Worm (Caenorhabditis elegans) whole organism, mixed stage, embryonic: Measurements from ENCODE around the gene K10C2.6.

ENCODE experiments used
- M03D4.4 ChIP-seq: sonication (generic microtip); optimal IDR thresholded peaks from 2 replicates; lab custom pipeline; 2017; ENCODE audit warnings: mild to moderate bottlenecking, missing genetic modification characterization, missing compliant biosample characterization
- bed-3 ChIP-seq: fragments of 200-800 bp; sonication (Bioruptor generic); optimal IDR thresholded peaks from 3 replicates; lab custom pipeline; 2018; ENCODE audit warnings: mild to moderate bottlenecking, missing genetic modification characterization, moderate library complexity, missing compliant biosample characterization
- blmp-1 ChIP-seq: fragments of 150-350 bp; optimal IDR thresholded peaks from 2 replicates; lab custom pipeline; 2014; ENCODE audit warnings: missing biosample characterization, missing genetic modification characterization
- ceh-39 ChIP-seq: fragments of 150-350 bp; optimal IDR thresholded peaks from 2 replicates; lab custom pipeline; 2014; ENCODE audit warnings: missing biosample characterization, missing genetic modification characterization
- ceh-43 ChIP-seq: fragments of 200-800 bp; sonication (Bioruptor generic); optimal IDR thresholded peaks from 2 replicates; lab custom pipeline; 2018; ENCODE audit warnings: mild to moderate bottlenecking, missing genetic modification characterization, moderate library complexity, missing compliant biosample characterization
- ceh-83 ChIP-seq: fragments of 200-800 bp; sonication (Bioruptor generic); optimal IDR thresholded peaks from 2 replicates; lab custom pipeline; 2018; ENCODE audit warnings: mild to moderate bottlenecking, missing genetic modification characterization, missing compliant biosample characterization
- ces-1 ChIP-seq: fragments of 150-350 bp; optimal IDR thresholded peaks from 2 replicates; lab custom pipeline; 2014; ENCODE audit warnings: missing biosample characterization, missing genetic modification reagents, missing genetic modification characterization
- cnd-1 ChIP-seq: fragments of 200-800 bp; sonication (Bioruptor generic); optimal IDR thresholded peaks from 2 replicates; lab custom pipeline; 2018; ENCODE audit warnings: mild to moderate bottlenecking, missing genetic modification characterization, missing compliant biosample characterization
- drap-1 ChIP-seq: fragments of 200-800 bp; sonication (Bioruptor generic); optimal IDR thresholded peaks from 3 replicates; lab custom pipeline; 2018; ENCODE audit warnings: mild to moderate bottlenecking, missing genetic modification characterization, missing compliant biosample characterization
- elt-3 ChIP-seq: fragments of 150-350 bp; optimal IDR thresholded peaks from 2 replicates; lab custom pipeline; 2014; ENCODE audit warnings: missing biosample characterization, missing genetic modification characterization
- flh-1 ChIP-seq: fragments of 200-800 bp; sonication (Bioruptor generic); optimal IDR thresholded peaks from 2 replicates; lab custom pipeline; 2018; ENCODE audit warnings: mild to moderate bottlenecking, missing genetic modification characterization, moderate library complexity, missing compliant biosample characterization
- ham-2 ChIP-seq: fragments of 200-800 bp; sonication (Bioruptor generic); optimal IDR thresholded peaks from 2 replicates; lab custom pipeline; 2018; ENCODE audit warnings: mild to moderate bottlenecking, missing genetic modification characterization, missing compliant biosample characterization
- hlh-1 ChIP-seq: fragments of 150-350 bp; optimal IDR thresholded peaks from 2 replicates; lab custom pipeline; 2014; ENCODE audit warnings: missing biosample characterization, missing genetic modification reagents, missing genetic modification characterization
- lin-13 ChIP-seq: fragments of 150-350 bp; optimal IDR thresholded peaks from 2 replicates; lab custom pipeline; 2014; ENCODE audit warnings: missing biosample characterization, missing genetic modification characterization
- lin-32 ChIP-seq: fragments of 200-800 bp; sonication (Bioruptor generic); optimal IDR thresholded peaks from 2 replicates; lab custom pipeline; 2018; ENCODE audit warnings: mild to moderate bottlenecking, missing genetic modification characterization, missing compliant biosample characterization
- lsy-2 ChIP-seq: fragments of 150-350 bp; optimal IDR thresholded peaks from 2 replicates; lab custom pipeline; 2014; ENCODE audit warnings: missing biosample characterization, missing genetic modification characterization
- mab-5 ChIP-seq: fragments of 150-350 bp; optimal IDR thresholded peaks from 2 replicates; lab custom pipeline; 2014; ENCODE audit warnings: missing biosample characterization, missing genetic modification characterization
- mep-1 ChIP-seq: fragments of 150-350 bp; optimal IDR thresholded peaks from 2 replicates; lab custom pipeline; 2017; ENCODE audit warnings: missing biosample characterization, missing genetic modification reagents, missing genetic modification characterization, inconsistent platforms
- mls-2 ChIP-seq: sonication (generic microtip); optimal IDR thresholded peaks from 2 replicates; lab custom pipeline; 2016; ENCODE audit warnings: mild to moderate bottlenecking, missing genetic modification characterization, moderate library complexity, missing compliant biosample characterization
- nhr-12 ChIP-seq: fragments of 150-350 bp; optimal IDR thresholded peaks from 2 replicates; lab custom pipeline; 2014; ENCODE audit warnings: missing biosample characterization, missing genetic modification characterization
- nhr-2 ChIP-seq: fragments of 150-350 bp; optimal IDR thresholded peaks from 2 replicates; lab custom pipeline; 2014; ENCODE audit warnings: missing biosample characterization, missing genetic modification characterization
- nhr-237 ChIP-seq: fragments of 150-350 bp; optimal IDR thresholded peaks from 2 replicates; lab custom pipeline; 2014; ENCODE audit warnings: missing biosample characterization, missing genetic modification characterization
- nhr-28 ChIP-seq: fragments of 150-350 bp; optimal IDR thresholded peaks from 2 replicates; lab custom pipeline; 2014; ENCODE audit warnings: missing biosample characterization, missing genetic modification characterization
- pha-4 ChIP-seq: fragments of 150-350 bp; optimal IDR thresholded peaks from 2 replicates; lab custom pipeline; 2018; ENCODE audit warnings: missing biosample characterization, missing genetic modification reagents, missing genetic modification characterization
- sem-2 ChIP-seq: fragments of 200-800 bp; sonication (Bioruptor generic); optimal IDR thresholded peaks from 2 replicates; lab custom pipeline; 2018; ENCODE audit warnings: mild to moderate bottlenecking, missing genetic modification characterization, missing compliant biosample characterization
- snpc-4 ChIP-seq: fragments of 150-350 bp; optimal IDR thresholded peaks from 2 replicates; lab custom pipeline; 2014; ENCODE audit warnings: missing biosample characterization, missing genetic modification characterization
- sptf-1 ChIP-seq: sonication (generic microtip); optimal IDR thresholded peaks from 2 replicates; lab custom pipeline; 2017; ENCODE audit warnings: mild to moderate bottlenecking, missing genetic modification characterization, moderate library complexity, missing compliant biosample characterization
- tbx-8 ChIP-seq: fragments of 200-800 bp; sonication (Bioruptor generic); optimal IDR thresholded peaks from 2 replicates; lab custom pipeline; 2018; ENCODE audit warnings: mild to moderate bottlenecking, missing genetic modification characterization, moderate library complexity, missing compliant biosample characterization
- unc-39 ChIP-seq: fragments of 150-350 bp; optimal IDR thresholded peaks from 2 replicates; lab custom pipeline; 2014; ENCODE audit warnings: missing biosample characterization, missing genetic modification characterization
- unc-62 ChIP-seq: fragments of 150-350 bp; optimal IDR thresholded peaks from 2 replicates; lab custom pipeline; 2014; ENCODE audit warnings: missing biosample characterization, missing genetic modification reagents, missing genetic modification characterization
- zip-8 ChIP-seq: fragments of 150-350 bp; optimal IDR thresholded peaks from 2 replicates; lab custom pipeline; 2014; ENCODE audit warnings: missing biosample characterization, missing genetic modification characterization
- ztf-11 ChIP-seq: fragments of 150-350 bp; optimal IDR thresholded peaks from 2 replicates; lab custom pipeline; 2014; ENCODE audit warnings: missing biosample characterization, missing genetic modification characterization

The K10C2.6 gene

DNA sequence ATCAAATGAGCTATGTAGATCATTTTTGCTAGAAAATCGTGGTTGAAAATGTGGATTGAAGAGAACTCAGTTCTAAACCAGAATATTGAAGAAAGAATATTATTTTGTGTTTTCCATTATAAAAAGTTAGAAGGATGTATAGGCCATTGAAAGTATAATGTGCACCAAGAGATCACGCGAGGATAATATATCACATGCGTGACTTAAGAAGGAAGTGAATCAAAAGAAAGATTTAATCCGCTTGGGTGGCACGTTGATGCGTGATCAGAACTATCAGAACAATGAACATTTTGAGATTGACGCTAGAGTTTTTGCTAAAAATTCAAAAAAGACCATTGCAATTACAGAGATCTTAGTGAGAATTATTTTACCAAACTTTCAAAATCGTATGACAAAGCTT lies 15.4 kb upstream of the K10C2.6 start:
- TF ChIP-seq tbx-8 (GFP tag; lab: Kevin White, UChicago): no peak
- no peak for TF ChIP-seq nhr-2 (tag; lab: Kevin White, UChicago)
- TF ChIP-seq drap-1: no peak
- no peak for TF ChIP-seq zip-8 (tag; lab: Kevin White, UChicago)
- no peak for TF ChIP-seq ztf-11
- no peak for TF ChIP-seq lin-13 (tag; lab: Kevin White, UChicago)
- TF ChIP-seq ceh-43: no peak
- TF ChIP-seq ceh-39: no peak
- no peak for TF ChIP-seq mls-2
- no peak for TF ChIP-seq blmp-1 (tag; lab: Kevin White, UChicago)
- TF ChIP-seq ham-2 (GFP tag; lab: Kevin White, UChicago): no peak
- no peak for TF ChIP-seq nhr-28 (tag; lab: Kevin White, UChicago)
- no peak for TF ChIP-seq unc-39
- no peak for TF ChIP-seq hlh-1
- no peak for TF ChIP-seq bed-3 (GFP tag; lab: Kevin White, UChicago)
- TF ChIP-seq lin-32 (GFP tag; lab: Kevin White, UChicago): no peak

DNA sequence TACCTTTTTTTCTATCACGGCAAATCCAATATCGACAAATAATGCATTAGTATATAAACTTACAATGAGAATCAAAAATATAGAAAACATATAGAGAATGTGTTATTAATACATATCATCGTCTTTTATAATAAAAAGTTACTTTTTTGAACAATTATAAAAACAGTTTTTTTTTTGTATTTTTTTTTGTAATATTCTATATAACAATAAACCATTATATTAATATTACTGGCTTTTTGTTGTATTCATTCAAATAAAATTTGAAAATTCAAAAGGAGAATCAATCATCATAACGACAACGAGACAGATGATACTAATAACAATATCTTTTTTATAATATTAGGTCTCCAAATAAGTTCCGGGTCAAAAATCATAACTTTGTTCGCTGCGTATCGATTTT lies 13.7 kb upstream of the K10C2.6 start, which contains the start of gene K10C2.8:
Gene K10C2.8, minus strand, starts transcription at position 101 of the 400 bp plus-strand sequence.
- TF ChIP-seq elt-3 (tag; lab: Kevin White, UChicago) (no peak), cnd-1 (tag; lab: Kevin White, UChicago) (no peak), hlh-1 (no peak), flh-1 (GFP tag; lab: Kevin White, UChicago) (no peak), unc-62 (GFP tag; lab: Kevin White, UChicago) (no peak), blmp-1 (tag; lab: Kevin White, UChicago) (no peak)

DNA sequence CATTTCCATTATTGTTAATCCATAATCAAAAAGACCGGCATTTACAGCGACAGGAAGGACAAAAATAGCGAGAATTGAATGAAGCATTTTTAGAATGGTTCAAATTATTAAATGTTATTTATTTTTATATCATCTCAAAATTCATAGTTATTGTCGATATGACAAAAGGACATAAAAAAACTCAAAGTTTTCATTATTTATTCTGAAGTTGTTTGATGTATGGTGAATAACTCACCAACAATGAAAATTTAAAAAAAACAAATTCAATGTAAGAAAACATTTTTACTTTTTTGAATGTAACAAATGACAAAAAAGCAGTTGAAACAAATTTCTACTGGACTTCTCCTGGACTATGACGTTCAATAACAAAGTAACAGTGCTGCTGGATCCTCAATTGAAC lies 10.8 kb upstream of the K10C2.6 start, which contains the start of gene K10C2.14:
Gene K10C2.14, minus strand, starts transcription at position 101 of the 400 bp plus-strand sequence.
- TF ChIP-seq lin-13 (tag; lab: Kevin White, UChicago) (no peak), nhr-237 (tag; lab: Kevin White, UChicago) (no peak), nhr-2 (tag; lab: Kevin White, UChicago) (no peak), cnd-1 (tag; lab: Kevin White, UChicago) (no peak), unc-39 (no peak), ceh-39 (no peak), zip-8 (tag; lab: Kevin White, UChicago) (no peak), blmp-1 (tag; lab: Kevin White, UChicago) (no peak), ham-2 (GFP tag; lab: Kevin White, UChicago) (no peak)
- TF ChIP-seq, all 35 proteins: peak for 0

DNA sequence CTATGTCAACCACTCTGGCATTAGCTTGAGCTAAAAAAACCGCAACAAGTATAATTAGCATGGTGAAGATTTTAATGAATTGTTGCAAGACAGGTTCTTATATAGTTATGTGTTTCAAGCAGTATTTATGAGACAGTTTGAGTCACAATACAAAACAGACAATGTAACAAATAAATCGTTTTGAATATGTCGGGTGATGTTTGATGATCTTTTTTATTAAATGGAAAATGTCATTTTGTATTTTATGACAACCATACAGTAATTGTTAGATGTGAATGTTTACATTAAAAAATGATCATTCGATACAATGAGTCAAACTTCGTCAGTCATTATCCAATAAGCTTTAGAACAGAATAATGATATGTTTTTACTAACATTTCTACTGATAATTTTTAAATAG lies 7.9 kb upstream of the K10C2.6 start, which contains the start of gene K10C2.7:
Gene K10C2.7, minus strand, starts transcription at position 101 of the 400 bp plus-strand sequence.
- TF ChIP-seq mab-5 (tag; lab: Kevin White, UChicago) (no peak), snpc-4 (tag; lab: Kevin White, UChicago) (no peak), nhr-2 (tag; lab: Kevin White, UChicago) (no peak), cnd-1 (tag; lab: Kevin White, UChicago) (no peak), lin-13 (tag; lab: Kevin White, UChicago) (no peak), ztf-11 (no peak), ceh-83 (GFP tag; lab: Kevin White, UChicago) (no peak), nhr-237 (tag; lab: Kevin White, UChicago) (no peak), nhr-28 (tag; lab: Kevin White, UChicago) (no peak), ces-1 (no peak), mep-1 (tag; lab: Kevin White, UChicago) (no peak), sem-2 (GFP tag; lab: Kevin White, UChicago) (no peak), M03D4.4 (tag; lab: Kevin White, UChicago) (no peak), zip-8 (tag; lab: Kevin White, UChicago) (no peak), hlh-1 (no peak), sptf-1 (tag; lab: Kevin White, UChicago) (no peak), ceh-39 (no peak)

DNA sequence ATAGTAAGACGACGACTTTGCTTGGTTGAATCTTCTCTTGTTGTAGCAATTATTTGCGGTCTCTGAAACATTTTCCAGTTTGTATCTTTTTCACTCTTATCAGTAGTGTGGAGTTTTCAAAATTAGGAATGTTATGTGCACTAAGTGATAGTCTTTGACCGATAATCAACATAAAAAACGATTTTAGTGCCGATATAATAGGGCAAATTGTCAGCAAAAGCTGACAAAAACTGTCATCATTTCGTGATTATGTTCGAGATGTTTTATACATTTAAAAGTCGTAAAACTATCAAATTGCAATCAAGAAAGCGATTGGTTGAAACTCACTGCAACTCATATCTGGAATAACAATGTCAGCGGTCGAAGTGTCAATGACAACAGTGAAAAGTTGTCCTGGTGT lies 6.0 kb upstream of the K10C2.6 start:
- TF ChIP-seq ceh-43 (no peak), ces-1 (no peak), blmp-1 (tag; lab: Kevin White, UChicago) (no peak), nhr-12 (tag; lab: Kevin White, UChicago) (no peak), ceh-39 (no peak), hlh-1 (no peak), lin-32 (GFP tag; lab: Kevin White, UChicago) (no peak), mab-5 (tag; lab: Kevin White, UChicago) (no peak), pha-4 (tag; lab: Kevin White, UChicago) (no peak), unc-39 (no peak), nhr-237 (tag; lab: Kevin White, UChicago) (no peak), sptf-1 (tag; lab: Kevin White, UChicago) (no peak), snpc-4 (tag; lab: Kevin White, UChicago) (no peak), sem-2 (GFP tag; lab: Kevin White, UChicago) (no peak), lsy-2 (no peak)
